Worm (Caenorhabditis elegans) whole organism, L4 larva: ENCODE data around the gene ndub-2.
A peak's percentile ranks its signal among the peaks of the same experiment; 100 is the strongest.

ENCODE experiments used
- Y5F2A.4 ChIP-seq: fragments of 200-800 bp; sonication (Bioruptor generic); optimal IDR thresholded peaks from 2 replicates; lab custom pipeline; 2018; ENCODE audit warnings: mild to moderate bottlenecking, missing genetic modification characterization, missing compliant biosample characterization
- Y75B8A.6 ChIP-seq: fragments of 200-800 bp; sonication (Bioruptor generic); IDR thresholded peaks from 2 replicates; pipeline ENCODE4 v1.3.6; 2022; ENCODE audit warnings: missing genetic modification reagents, missing genetic modification characterization, missing compliant biosample characterization
- ZK546.5 ChIP-seq, 2 experiments: sonication (generic microtip); optimal IDR thresholded peaks; 2 replicates each; lab custom pipeline; 2017; ENCODE audit warnings: missing biosample characterization in 2 of 2, missing genetic modification characterization in 2 of 2
- aly-2 ChIP-seq: sonication (generic microtip); optimal IDR thresholded peaks from 2 replicates; lab custom pipeline; 2018; ENCODE audit warnings: missing biosample characterization, missing genetic modification characterization
- dpl-1 ChIP-seq: fragments of 150-350 bp; optimal IDR thresholded peaks from 2 replicates; lab custom pipeline; 2014; ENCODE audit warnings: missing biosample characterization, missing genetic modification reagents, missing genetic modification characterization
- lin-13 ChIP-seq: fragments of 150-350 bp; optimal IDR thresholded peaks from 2 replicates; lab custom pipeline; 2014; ENCODE audit warnings: missing biosample characterization, missing genetic modification reagents, missing genetic modification characterization
- lsy-2 ChIP-seq, 2 experiments: fragments of 150-350 bp in 1 of 2; sonication (generic microtip) in 1 of 2; optimal IDR thresholded peaks; 2 replicates each; lab custom pipeline; 2014 to 2017; ENCODE audit warnings: missing biosample characterization in 2 of 2, missing genetic modification characterization in 2 of 2
- mdt-29 ChIP-seq: fragments of 200-800 bp; sonication (Bioruptor generic); IDR thresholded peaks from 2 replicates; pipeline ENCODE4 v1.3.6; 2022; ENCODE audit warnings: missing genetic modification reagents, missing genetic modification characterization, missing compliant biosample characterization
- nhr-11 ChIP-seq: fragments of 150-350 bp; optimal IDR thresholded peaks from 2 replicates; lab custom pipeline; 2014; ENCODE audit warnings: missing biosample characterization, missing genetic modification characterization
- nhr-28 ChIP-seq: fragments of 150-350 bp; optimal IDR thresholded peaks from 2 replicates; lab custom pipeline; 2014; ENCODE audit warnings: missing biosample characterization, missing genetic modification characterization
- unc-62 ChIP-seq, 3 experiments: fragments of 150-350 bp in 1 of 3; sonication (generic microtip); optimal IDR thresholded peaks in 2 of 3; peaks in 1 of 3; 1 replicate in 1 of 3; 2 replicates in 2 of 3; lab custom pipeline; 2014 to 2017; ENCODE audit warnings: missing biosample characterization in 3 of 3, missing genetic modification characterization in 3 of 3, missing genetic modification reagents in 3 of 3, missing genotype in 1 of 3
- ztf-11 ChIP-seq: fragments of 150-350 bp; optimal IDR thresholded peaks from 2 replicates; lab custom pipeline; 2014; ENCODE audit warnings: missing biosample characterization, missing genetic modification characterization

- TF ChIP-seq lsy-2 (tag; optimal IDR thresholded peaks at IDR 0.05; lab: Kevin White, UChicago) (peak in 1 of 2 experiments; percentile 96), Y75B8A.6 (GFP tag; lab: Robert Waterston, UW) (no peak), unc-62 (GFP tag; optimal IDR thresholded peaks at IDR 0.05 in 1 of 2; lab: Kevin White, UChicago) (no peak), unc-62 (tag; optimal IDR thresholded peaks at IDR 0.05; lab: Kevin White, UChicago) (no peak), ztf-11 (tag; lab: Kevin White, UChicago) (no peak), mdt-29 (no peak), Y5F2A.4 (GFP tag; lab: Kevin White, UChicago) (no peak), ZK546.5 (tag; optimal IDR thresholded peaks at IDR 0.05; lab: Kevin White, UChicago) (no peak), nhr-28 (tag; lab: Kevin White, UChicago) (no peak), dpl-1 (GFP tag; lab: Kevin White, UChicago) (no peak), aly-2 (tag; lab: Kevin White, UChicago) (no peak), lin-13 (GFP tag; lab: Kevin White, UChicago) (no peak), nhr-11 (tag; lab: Kevin White, UChicago) (no peak)
Observed at ce11 chrII:8992780-8993179, 3.4 kb upstream of the ndub-2 start, which contains the start of gene ooc-5.
